Fruit fly (Drosophila melanogaster) whole organism, pupa: ENCODE results near the gene CG9775.

ENCODE experiments used
- CG12605 ChIP-seq: fragments of 200-800 bp; sonication (Bioruptor generic); IDR thresholded peaks from 2 replicates; pipeline ENCODE4 v1.3.6; 2022; ENCODE audit warnings: missing biosample characterization, missing genetic modification characterization
- CG34367 ChIP-seq: fragments of 200-800 bp; sonication (Bioruptor generic); optimal IDR thresholded peaks from 2 replicates; lab custom pipeline; 2018; ENCODE audit warnings: missing biosample characterization, mild to moderate bottlenecking, missing genetic modification characterization
- CG8159 ChIP-seq: fragments of 200-800 bp; sonication (Bioruptor generic); optimal IDR thresholded peaks from 3 replicates; lab custom pipeline; 2018; ENCODE audit warnings: missing biosample characterization, mild to moderate bottlenecking, missing genetic modification characterization, moderate library complexity
- CG8301 ChIP-seq: fragments of 200-800 bp; sonication (Bioruptor generic); optimal IDR thresholded peaks from 2 replicates; lab custom pipeline; 2018; ENCODE audit warnings: missing biosample characterization, mild to moderate bottlenecking, missing genetic modification characterization

- TF ChIP-seq CG34367 (tag; lab: Kevin White, UChicago) (no peak), CG12605 (GFP tag; lab: Robert Waterston, UW) (no peak), CG8159 (tag; lab: Kevin White, UChicago) (no peak), CG8301 (tag; lab: Kevin White, UChicago) (no peak)
Observed at dm6 chr3R:4601887-4602531, 39.6 kb downstream of the CG9775 start.
